Worm (Caenorhabditis elegans): ENCODE measurements around the gene unc-60.

Gene unc-60

ce11 chrV:1438205-1438604 is 36.7 kb upstream of the unc-60 start:
- TF ChIP-seq ztf-4 (tag; optimal IDR thresholded peaks at IDR 0.05) (no peak), R02D3.7 (tag; optimal IDR thresholded peaks at IDR 0.05) (no peak), ztf-11 (tag; optimal IDR thresholded peaks at IDR 0.05) (no peak), nhr-25 (tag; optimal IDR thresholded peaks at IDR 0.05) (no peak), ceh-9 (tag; optimal IDR thresholded peaks at IDR 0.05) (no peak), nhr-23 (tag; optimal IDR thresholded peaks at IDR 0.05) (peak; percentile 40), aly-2 (tag; optimal IDR thresholded peaks at IDR 0.05) (no peak)

ce11 chrV:1438832-1439231 is 36.1 kb upstream of the unc-60 start, which contains the start of gene R09B5.11:
TSS of gene R09B5.11 (plus strand) at chrV:1439205.
- TF ChIP-seq nhr-43 (tag; optimal IDR thresholded peaks at IDR 0.05; ENCODE audit: poor library complexity, severe bottlenecking) (peak; percentile 62), nhr-23 (tag; optimal IDR thresholded peaks at IDR 0.05) (peak; percentile 12), nhr-12 (tag; optimal IDR thresholded peaks at IDR 0.05) (no peak)

ce11 chrV:1442042-1442441 is 32.8 kb upstream of the unc-60 start, which contains the start of gene cnc-11:
TSS of gene cnc-11 (plus strand) at chrV:1442342.
- TF ChIP-seq unc-62 (GFP tag; optimal IDR thresholded peaks at IDR 0.05) (no peak), fkh-2 (tag; optimal IDR thresholded peaks at IDR 0.05) (no peak), nhr-23 (tag; optimal IDR thresholded peaks at IDR 0.05) (no peak), ama-1 (optimal IDR thresholded peaks at IDR 0.05) (no peak), nhr-11 (tag; optimal IDR thresholded peaks at IDR 0.05) (no peak), nfya-1 (tag; optimal IDR thresholded peaks at IDR 0.05; ENCODE audit: insufficient read depth) (no peak), nhr-43 (tag; optimal IDR thresholded peaks at IDR 0.05; ENCODE audit: poor library complexity, severe bottlenecking) (no peak), elt-1 (tag; optimal IDR thresholded peaks at IDR 0.05) (no peak), lin-39 (tag; optimal IDR thresholded peaks at IDR 0.05) (no peak), hmg-11 (tag; optimal IDR thresholded peaks at IDR 0.05) (no peak), ztf-11 (tag; optimal IDR thresholded peaks at IDR 0.05) (no peak)

- TF ChIP-seq elt-1 (tag; optimal IDR thresholded peaks at IDR 0.05) (no peak), ceh-28 (tag; optimal IDR thresholded peaks at IDR 0.05) (no peak), elt-2 (tag; optimal IDR thresholded peaks at IDR 0.05) (no peak), pqm-1 (tag; optimal IDR thresholded peaks at IDR 0.05) (no peak), nhr-11 (tag; optimal IDR thresholded peaks at IDR 0.05) (no peak), skn-1 (tag; optimal IDR thresholded peaks at IDR 0.05) (no peak), pha-4 (tag; optimal IDR thresholded peaks at IDR 0.05) (no peak), nhr-25 (tag; optimal IDR thresholded peaks at IDR 0.05) (no peak), egl-5 (tag; optimal IDR thresholded peaks at IDR 0.05) (no peak), unc-39 (tag; optimal IDR thresholded peaks at IDR 0.05) (no peak), nhr-12 (tag; optimal IDR thresholded peaks at IDR 0.05) (no peak), lsy-12 (tag; optimal IDR thresholded peaks at IDR 0.05) (no peak), egl-27 (tag; optimal IDR thresholded peaks at IDR 0.05) (no peak), sea-2 (GFP tag; optimal IDR thresholded peaks at IDR 0.05) (no peak), daf-12 (tag; optimal IDR thresholded peaks at IDR 0.05) (no peak), nhr-23 (tag; optimal IDR thresholded peaks at IDR 0.05) (no peak)
Observed at ce11 chrV:1444180-1444579, 30.7 kb upstream of the unc-60 start, which contains the start of gene cnc-1. TSS of gene cnc-1 (minus strand) at chrV:1444280.

- TF ChIP-seq ceh-82 (tag; optimal IDR thresholded peaks at IDR 0.05) (no peak), ceh-16 (tag; optimal IDR thresholded peaks at IDR 0.05) (no peak), lin-39 (tag; optimal IDR thresholded peaks at IDR 0.05) (no peak), hmg-11 (tag; optimal IDR thresholded peaks at IDR 0.05) (no peak), pqm-1 (tag; optimal IDR thresholded peaks at IDR 0.05) (no peak)
Observed at ce11 chrV:1445081-1445480, 29.8 kb upstream of the unc-60 start, which contains the start of gene cnc-5. TSS of gene cnc-5 (plus strand) at chrV:1445381.

- TF ChIP-seq ceh-28 (tag; optimal IDR thresholded peaks at IDR 0.05) (no peak), fos-1 (tag; optimal IDR thresholded peaks at IDR 0.05) (no peak), ztf-11 (tag; optimal IDR thresholded peaks at IDR 0.05) (no peak), snpc-4 (tag; optimal IDR thresholded peaks at IDR 0.05) (no peak), nhr-11 (tag; optimal IDR thresholded peaks at IDR 0.05) (no peak), zag-1 (tag; optimal IDR thresholded peaks at IDR 0.05) (no peak), egl-5 (tag; optimal IDR thresholded peaks at IDR 0.05) (no peak), lin-15B (tag; optimal IDR thresholded peaks at IDR 0.05) (no peak), lsy-12 (tag; optimal IDR thresholded peaks at IDR 0.05) (no peak), nhr-76 (tag; optimal IDR thresholded peaks at IDR 0.05) (no peak)
Observed at ce11 chrV:1447079-1447478, 27.8 kb upstream of the unc-60 start, which contains the start of gene cnc-4. TSS of gene cnc-4 (plus strand) at chrV:1447195.
